Worm (Caenorhabditis elegans) whole organism, L4 larva: ENCODE data around the gene madf-11.

Experiments
- F37D6.2 ChIP-seq: sonication (generic microtip); optimal IDR thresholded peaks from 2 replicates; lab custom pipeline; 2016; ENCODE audit warnings: mild to moderate bottlenecking, missing genetic modification characterization, missing compliant biosample characterization
- R02D3.7 ChIP-seq: fragments of 150-350 bp; sonication (generic microtip); optimal IDR thresholded peaks from 3 replicates; lab custom pipeline; 2014; ENCODE audit warnings: missing biosample characterization, missing genetic modification characterization
- Y105C5A.15 ChIP-seq: fragments of 200-800 bp; sonication (Bioruptor generic); IDR thresholded peaks from 2 replicates; pipeline ENCODE4 v1.3.6; 2022; ENCODE audit warnings: missing genetic modification characterization, missing compliant biosample characterization
- Y75B8A.6 ChIP-seq: fragments of 200-800 bp; sonication (Bioruptor generic); IDR thresholded peaks from 2 replicates; pipeline ENCODE4 v1.3.6; 2022; ENCODE audit warnings: missing genetic modification reagents, missing genetic modification characterization, missing compliant biosample characterization
- ama-1 ChIP-seq: fragments of 150-350 bp; optimal IDR thresholded peaks from 2 replicates; lab custom pipeline; 2014; ENCODE audit warnings: inconsistent platforms, mixed read lengths
- ceh-28 ChIP-seq: fragments of 150-350 bp; optimal IDR thresholded peaks from 2 replicates; lab custom pipeline; 2014; ENCODE audit warnings: missing biosample characterization, missing genetic modification reagents, missing genetic modification characterization
- ceh-44 ChIP-seq: fragments of 200-800 bp; sonication (Bioruptor generic); IDR thresholded peaks from 2 replicates; pipeline ENCODE4 v1.3.6; 2022; ENCODE audit warnings: missing genetic modification reagents, missing genetic modification characterization, missing compliant biosample characterization
- cey-2 ChIP-seq: sonication (generic microtip); optimal IDR thresholded peaks from 3 replicates; lab custom pipeline; 2017; ENCODE audit warnings: missing genetic modification characterization, mild to moderate bottlenecking, missing compliant biosample characterization, antibody characterized with exemption, borderline replicate concordance; ENCODE audit not compliant: insufficient read depth
- daf-16 ChIP-seq, 3 experiments: sonication (generic microtip); optimal IDR thresholded peaks; 2 replicates each; lab custom pipeline; 2016 to 2017; ENCODE audit warnings: missing genetic modification characterization in 3 of 3, missing genetic modification reagents in 3 of 3, mild to moderate bottlenecking in 2 of 3, missing compliant biosample characterization in 2 of 3, missing biosample characterization in 1 of 3, moderate library complexity in 1 of 3
- daf-19 ChIP-seq: fragments of 200-800 bp; sonication (Bioruptor generic); conservative IDR thresholded peaks from 2 replicates; pipeline ENCODE4 v1.3.6; 2022; ENCODE audit warnings: missing genetic modification characterization, missing compliant biosample characterization
- dmd-6 ChIP-seq: fragments of 200-800 bp; sonication (Bioruptor generic); IDR thresholded peaks from 2 replicates; pipeline ENCODE4 v1.3.6; 2022; ENCODE audit warnings: missing genetic modification reagents, missing genetic modification characterization, missing compliant biosample characterization
- dmd-9 ChIP-seq: fragments of 200-800 bp; sonication (Bioruptor generic); IDR thresholded peaks from 2 replicates; pipeline ENCODE4 v1.3.6; 2022; ENCODE audit warnings: missing genetic modification reagents, missing genetic modification characterization, missing compliant biosample characterization
- dpl-1 ChIP-seq: fragments of 150-350 bp; optimal IDR thresholded peaks from 2 replicates; lab custom pipeline; 2014; ENCODE audit warnings: missing biosample characterization, missing genetic modification reagents, missing genetic modification characterization
- duxl-1 ChIP-seq: sonication (generic microtip); optimal IDR thresholded peaks from 2 replicates; lab custom pipeline; 2016; ENCODE audit warnings: mild to moderate bottlenecking, missing genetic modification characterization, moderate library complexity, missing compliant biosample characterization; ENCODE audit not compliant: poor library complexity
- dve-1 ChIP-seq: sonication (generic microtip); optimal IDR thresholded peaks from 2 replicates; lab custom pipeline; 2017; ENCODE audit warnings: antibody characterized with exemption, mild to moderate bottlenecking, missing genetic modification characterization, missing compliant biosample characterization; ENCODE audit not compliant: insufficient read depth
- hif-1 ChIP-seq, 2 experiments: sonication (generic microtip); optimal IDR thresholded peaks; 2 replicates each; lab custom pipeline; 2016 to 2017; ENCODE audit warnings: missing compliant biosample characterization in 2 of 2, missing genetic modification characterization in 2 of 2, missing genetic modification reagents in 2 of 2, missing genotype in 2 of 2, mild to moderate bottlenecking in 1 of 2
- hlh-11 ChIP-seq: fragments of 200-800 bp; sonication (Bioruptor generic); optimal IDR thresholded peaks from 2 replicates; lab custom pipeline; 2018; ENCODE audit warnings: mild to moderate bottlenecking, missing genetic modification characterization, missing compliant biosample characterization
- hlh-30 ChIP-seq: sonication (generic microtip); optimal IDR thresholded peaks from 2 replicates; lab custom pipeline; 2017; ENCODE audit warnings: antibody characterized with exemption, mild to moderate bottlenecking, missing genetic modification characterization, missing compliant biosample characterization; ENCODE audit not compliant: insufficient read depth
- hmg-1.1 ChIP-seq: fragments of 200-800 bp; sonication (Bioruptor generic); IDR thresholded peaks from 2 replicates; pipeline ENCODE4 v1.3.6; 2022; ENCODE audit warnings: missing genetic modification reagents, missing genetic modification characterization, missing compliant biosample characterization
- jun-1 ChIP-seq: fragments of 150-350 bp; optimal IDR thresholded peaks from 2 replicates; lab custom pipeline; 2014; ENCODE audit warnings: missing biosample characterization, missing genetic modification reagents, missing genetic modification characterization
- lim-7 ChIP-seq: fragments of 200-800 bp; sonication (Bioruptor generic); IDR thresholded peaks from 2 replicates; pipeline ENCODE4 v1.3.6; 2022; ENCODE audit warnings: missing genetic modification characterization, missing compliant biosample characterization
- lin-13 ChIP-seq: fragments of 150-350 bp; optimal IDR thresholded peaks from 2 replicates; lab custom pipeline; 2014; ENCODE audit warnings: missing biosample characterization, missing genetic modification reagents, missing genetic modification characterization
- lin-38 ChIP-seq: fragments of 200-800 bp; sonication (Bioruptor generic); IDR thresholded peaks from 2 replicates; pipeline ENCODE4 v1.3.6; 2022; ENCODE audit warnings: missing genetic modification reagents, missing genetic modification characterization, missing compliant biosample characterization
- lir-3 ChIP-seq: sonication (generic microtip); optimal IDR thresholded peaks from 2 replicates; lab custom pipeline; 2016; ENCODE audit warnings: mild to moderate bottlenecking, missing genetic modification characterization, missing compliant biosample characterization
- lsy-2 ChIP-seq, 2 experiments: fragments of 150-350 bp in 1 of 2; sonication (generic microtip) in 1 of 2; optimal IDR thresholded peaks; 2 replicates each; lab custom pipeline; 2014 to 2017; ENCODE audit warnings: missing biosample characterization in 2 of 2, missing genetic modification characterization in 2 of 2
- madf-9 ChIP-seq: fragments of 200-800 bp; sonication (Bioruptor generic); conservative IDR thresholded peaks from 2 replicates; pipeline ENCODE4 v1.3.6; 2022; ENCODE audit warnings: missing genetic modification reagents, missing genetic modification characterization, missing compliant biosample characterization
- mes-2 ChIP-seq: sonication (generic microtip); optimal IDR thresholded peaks from 2 replicates; lab custom pipeline; 2016; ENCODE audit warnings: missing genotype, mild to moderate bottlenecking, missing genetic modification characterization, missing compliant biosample characterization; ENCODE audit not compliant: poor library complexity, severe bottlenecking
- nhr-237 ChIP-seq: sonication (generic microtip); optimal IDR thresholded peaks from 2 replicates; lab custom pipeline; 2017; ENCODE audit warnings: missing biosample characterization, missing genetic modification characterization
- nhr-25 ChIP-seq: sonication (generic microtip); optimal IDR thresholded peaks from 2 replicates; lab custom pipeline; 2017; ENCODE audit warnings: missing genetic modification characterization, mild to moderate bottlenecking, missing compliant biosample characterization, antibody characterized with exemption, moderate library complexity, borderline replicate concordance; ENCODE audit not compliant: insufficient read depth
- nhr-28 ChIP-seq: fragments of 150-350 bp; optimal IDR thresholded peaks from 2 replicates; lab custom pipeline; 2014; ENCODE audit warnings: missing biosample characterization, missing genetic modification characterization
- nhr-41 ChIP-seq: fragments of 200-800 bp; sonication (Bioruptor generic); IDR thresholded peaks from 2 replicates; pipeline ENCODE4 v1.3.6; 2022; ENCODE audit warnings: missing genetic modification reagents, missing genetic modification characterization, missing compliant biosample characterization
- nhr-6 ChIP-seq: fragments of 150-350 bp; optimal IDR thresholded peaks from 2 replicates; lab custom pipeline; 2014; ENCODE audit warnings: missing biosample characterization, missing genetic modification characterization
- rbr-2 ChIP-seq: sonication (generic microtip); optimal IDR thresholded peaks from 2 replicates; lab custom pipeline; 2016; ENCODE audit warnings: missing genotype, missing genetic modification characterization, missing compliant biosample characterization
- sdz-12 ChIP-seq: fragments of 200-800 bp; sonication (Bioruptor generic); optimal IDR thresholded peaks from 2 replicates; lab custom pipeline; 2018; ENCODE audit warnings: mild to moderate bottlenecking, missing genetic modification characterization, missing compliant biosample characterization
- snpc-4 ChIP-seq: fragments of 150-350 bp; optimal IDR thresholded peaks from 2 replicates; lab custom pipeline; 2014; ENCODE audit warnings: missing biosample characterization, missing genetic modification characterization
- tra-1 ChIP-seq: fragments of 200-800 bp; sonication (Bioruptor generic); IDR thresholded peaks from 2 replicates; pipeline ENCODE4 v1.3.6; 2022; ENCODE audit warnings: missing genetic modification reagents, missing genetic modification characterization, missing compliant biosample characterization
- unc-130 ChIP-seq: sonication (generic microtip); optimal IDR thresholded peaks from 2 replicates; lab custom pipeline; 2016; ENCODE audit warnings: missing genetic modification reagents, missing genetic modification characterization, missing compliant biosample characterization
- unc-39 ChIP-seq: sonication (generic microtip); optimal IDR thresholded peaks from 2 replicates; lab custom pipeline; 2017; ENCODE audit warnings: missing biosample characterization, missing genetic modification characterization
- unc-62 ChIP-seq, 3 experiments: fragments of 150-350 bp in 1 of 3; sonication (generic microtip); optimal IDR thresholded peaks in 2 of 3; peaks in 1 of 3; 1 replicate in 1 of 3; 2 replicates in 2 of 3; lab custom pipeline; 2014 to 2017; ENCODE audit warnings: missing biosample characterization in 3 of 3, missing genetic modification characterization in 3 of 3, missing genetic modification reagents in 3 of 3, missing genotype in 1 of 3
- vab-7 ChIP-seq: fragments of 200-800 bp; sonication (Bioruptor generic); IDR thresholded peaks from 2 replicates; pipeline ENCODE4 v1.3.6; 2022; ENCODE audit warnings: missing genetic modification reagents, missing genetic modification characterization, missing compliant biosample characterization

madf-11 gene

ce11 chrIII:5594350-5594749 lies 8.9 kb downstream of the madf-11 start (continued):
- TF ChIP-seq ceh-44 (GFP tag; lab: Robert Waterston, UW): no peak
- no peak for TF ChIP-seq sdz-12
- no peak for TF ChIP-seq hlh-30 (tag; lab: Kevin White, UChicago)
- 0 out of 2 replicates have a peak, but pooled peaks have one; percentile 17 for TF ChIP-seq madf-9 (GFP tag; lab: Robert Waterston, UW)
- TF ChIP-seq snpc-4 (tag; lab: Kevin White, UChicago): no peak
- TF ChIP-seq F37D6.2: no peak
- no peak for TF ChIP-seq daf-19
- TF ChIP-seq dmd-9 (GFP tag; lab: Robert Waterston, UW): no peak
- TF ChIP-seq jun-1: no peak
- no peak for TF ChIP-seq tra-1
- no peak for TF ChIP-seq unc-39
- TF ChIP-seq ceh-28: no peak
- no peak for TF ChIP-seq lim-7 (GFP tag; lab: Robert Waterston, UW)
- no peak for TF ChIP-seq nhr-237 (tag; lab: Kevin White, UChicago)

ce11 chrIII:5591668-5592149 lies 11.6 kb downstream of the madf-11 start, which contains the start of the genes ddx-15 and ucr-1:
Gene ddx-15, minus strand, starts transcription at chrIII:5591718.
Gene ucr-1, plus strand, starts transcription at chrIII:5592135.
- TF ChIP-seq hlh-11 (tag; lab: Kevin White, UChicago) (peak; percentile 47), madf-9 (GFP tag; lab: Robert Waterston, UW) (no peak), unc-130 (peak; percentile 27), lin-38 (GFP tag; lab: Robert Waterston, UW) (peak; percentile 66), dpl-1 (GFP tag; lab: Kevin White, UChicago) (peak; percentile 68), dve-1 (peak; percentile 73), nhr-28 (peak; percentile 23), nhr-25 (peak; percentile 21), lir-3 (tag; lab: Kevin White, UChicago) (no peak), nhr-41 (no peak), lsy-2 (tag; optimal IDR thresholded peaks at IDR 0.05; lab: Kevin White, UChicago) (peak; percentile 12 to 88), daf-16 (GFP tag; optimal IDR thresholded peaks at IDR 0.05; lab: Kevin White, UChicago) (no peak), daf-16 (tag; optimal IDR thresholded peaks at IDR 0.05; lab: Kevin White, UChicago) (peak; percentile 33), cey-2 (tag; lab: Kevin White, UChicago) (no peak), lin-13 (GFP tag; lab: Kevin White, UChicago) (peak; percentile 37), rbr-2 (peak; percentile 9), R02D3.7 (tag; lab: Kevin White, UChicago) (peak; percentile 55), dmd-6 (GFP tag; lab: Robert Waterston, UW) (no peak), vab-7 (GFP tag; lab: Robert Waterston, UW) (no peak), nhr-6 (tag; lab: Kevin White, UChicago) (peak; percentile 50), Y75B8A.6 (GFP tag; lab: Robert Waterston, UW) (no peak), hif-1 (tag; optimal IDR thresholded peaks at IDR 0.05; lab: Kevin White, UChicago) (peak in 1 of 2 experiments; percentile 43), hlh-30 (tag; lab: Kevin White, UChicago) (peak; percentile 63), duxl-1 (no peak), mes-2 (peak; percentile 87), ceh-28 (no peak), ama-1 (peak; percentile 33), Y105C5A.15 (GFP tag; lab: Robert Waterston, UW) (no peak), hmg-1.1 (0 out of 2 replicates have a peak, but pooled peaks have one; percentile 34), unc-62 (GFP tag; optimal IDR thresholded peaks at IDR 0.05 in 1 of 2; lab: Kevin White, UChicago) (no peak), unc-62 (tag; optimal IDR thresholded peaks at IDR 0.05; lab: Kevin White, UChicago) (no peak)
